Fruit fly (Drosophila melanogaster) whole organism, prepupa: Measurements from ENCODE around the gene CG8945.

Experiments used
- Blimp-1 ChIP-seq: fragments of 200-800 bp; sonication (Bioruptor generic); optimal IDR thresholded peaks from 3 replicates; lab custom pipeline; 2017; ENCODE audit warnings: missing biosample characterization, missing genetic modification characterization, mild to moderate bottlenecking, moderate library complexity, missing genetic modification reagents
- CG10631 ChIP-seq: fragments of 200-800 bp; sonication (Bioruptor generic); optimal IDR thresholded peaks from 2 replicates; lab custom pipeline; 2016; ENCODE audit warnings: missing biosample characterization, missing genetic modification characterization
- CG10669 ChIP-seq: fragments of 200-800 bp; sonication (Bioruptor generic); optimal IDR thresholded peaks from 3 replicates; lab custom pipeline; 2018; ENCODE audit warnings: missing biosample characterization, mild to moderate bottlenecking, missing genetic modification characterization, moderate library complexity
- CG11762 ChIP-seq: fragments of 200-800 bp; sonication (Bioruptor generic); optimal IDR thresholded peaks from 3 replicates; lab custom pipeline; 2016; ENCODE audit warnings: missing biosample characterization, missing genetic modification characterization; ENCODE audit not compliant: insufficient read depth
- CG15336 ChIP-seq: fragments of 200-800 bp; sonication (Bioruptor generic); IDR thresholded peaks from 2 replicates; pipeline ENCODE4 v1.3.6; 2022; ENCODE audit warnings: missing biosample characterization, missing genetic modification characterization
- CG1621 ChIP-seq: fragments of 200-800 bp; sonication (Bioruptor generic); optimal IDR thresholded peaks from 3 replicates; lab custom pipeline; 2018; ENCODE audit warnings: missing biosample characterization, mild to moderate bottlenecking, missing genetic modification characterization
- CG16779 ChIP-seq: fragments of 200-800 bp; sonication (Bioruptor generic); optimal IDR thresholded peaks from 3 replicates; lab custom pipeline; 2017; ENCODE audit warnings: missing biosample characterization, mild to moderate bottlenecking, missing genetic modification characterization
- CG31627 ChIP-seq: fragments of 200-800 bp; sonication (Bioruptor generic); optimal IDR thresholded peaks from 3 replicates; lab custom pipeline; 2016; ENCODE audit warnings: missing biosample characterization, missing genetic modification characterization
- CG32006 ChIP-seq: fragments of 200-800 bp; sonication (Bioruptor generic); optimal IDR thresholded peaks from 3 replicates; lab custom pipeline; 2017; ENCODE audit warnings: missing biosample characterization, mild to moderate bottlenecking, missing genetic modification characterization
- CG3919 ChIP-seq: fragments of 200-800 bp; sonication (Bioruptor generic); optimal IDR thresholded peaks from 3 replicates; lab custom pipeline; 2016; ENCODE audit warnings: missing biosample characterization, missing genetic modification characterization
- CG6163 ChIP-seq: fragments of 200-800 bp; sonication (Bioruptor generic); IDR thresholded peaks from 3 replicates; pipeline ENCODE4 v1.3.6; 2022; ENCODE audit warnings: missing biosample characterization, missing genetic modification characterization
- CG6276 ChIP-seq: fragments of 200-800 bp; sonication (Bioruptor generic); optimal IDR thresholded peaks from 2 replicates; lab custom pipeline; 2017; ENCODE audit warnings: missing biosample characterization, mild to moderate bottlenecking, missing genetic modification characterization
- CG6792 ChIP-seq: fragments of 200-800 bp; sonication (Bioruptor generic); optimal IDR thresholded peaks from 3 replicates; lab custom pipeline; 2016; ENCODE audit warnings: missing biosample characterization, missing genetic modification characterization
- CG6808 ChIP-seq: fragments of 200-800 bp; sonication (Bioruptor generic); optimal IDR thresholded peaks from 3 replicates; lab custom pipeline; 2017; ENCODE audit warnings: missing biosample characterization, missing genetic modification characterization, mild to moderate bottlenecking, moderate library complexity, missing genetic modification reagents
- CG6854 ChIP-seq: fragments of 200-800 bp; sonication (Bioruptor generic); optimal IDR thresholded peaks from 2 replicates; lab custom pipeline; 2017; ENCODE audit warnings: missing biosample characterization, mild to moderate bottlenecking, missing genetic modification characterization
- CG8119 ChIP-seq: fragments of 200-800 bp; sonication (Bioruptor generic); IDR thresholded peaks from 3 replicates; pipeline ENCODE4 v1.3.6; 2022; ENCODE audit warnings: missing biosample characterization, missing genetic modification characterization
- CG8319 ChIP-seq: fragments of 200-800 bp; sonication (Bioruptor generic); optimal IDR thresholded peaks from 3 replicates; lab custom pipeline; 2016; ENCODE audit warnings: missing biosample characterization, missing genetic modification characterization
- CG9139 ChIP-seq: fragments of 200-800 bp; sonication (Bioruptor generic); optimal IDR thresholded peaks from 3 replicates; lab custom pipeline; 2017; ENCODE audit warnings: missing biosample characterization, mild to moderate bottlenecking, missing genetic modification characterization
- Eip75B ChIP-seq: fragments of 200-800 bp; sonication (Bioruptor generic); optimal IDR thresholded peaks from 3 replicates; lab custom pipeline; 2016; ENCODE audit warnings: missing biosample characterization, missing genetic modification characterization
- Eip78C ChIP-seq: fragments of 200-800 bp; sonication (Bioruptor generic); peaks from one replicate; lab custom pipeline; 2016; ENCODE audit warnings: missing biosample characterization, missing genetic modification characterization
- Eip93F ChIP-seq: fragments of 200-800 bp; sonication (Bioruptor generic); optimal IDR thresholded peaks from 2 replicates; lab custom pipeline; 2016; ENCODE audit warnings: missing biosample characterization, mild to moderate bottlenecking, missing genetic modification characterization
- Ets21C ChIP-seq: fragments of 200-800 bp; sonication (Bioruptor generic); optimal IDR thresholded peaks from 3 replicates; lab custom pipeline; 2016; ENCODE audit warnings: missing biosample characterization, missing genetic modification characterization
- Ets96B ChIP-seq: fragments of 200-800 bp; optimal IDR thresholded peaks from 2 replicates; lab custom pipeline; 2019; ENCODE audit warnings: missing biosample characterization, mild to moderate bottlenecking, missing genetic modification characterization, moderate library complexity
- Gug ChIP-seq: fragments of 200-800 bp; sonication (Bioruptor generic); IDR thresholded peaks from 2 replicates; pipeline ENCODE4 v1.3.6; 2022; ENCODE audit warnings: missing biosample characterization, missing genetic modification characterization
- Hr38 ChIP-seq: sonication (Bioruptor generic); optimal IDR thresholded peaks from 2 replicates; lab custom pipeline; 2016; ENCODE audit warnings: missing biosample characterization, missing genetic modification characterization
- Hr4 ChIP-seq: fragments of 200-800 bp; sonication (Bioruptor generic); optimal IDR thresholded peaks from 3 replicates; lab custom pipeline; 2016; ENCODE audit warnings: missing biosample characterization, missing genetic modification characterization
- Lpt ChIP-seq: fragments of 200-800 bp; sonication (Bioruptor generic); optimal IDR thresholded peaks from 3 replicates; lab custom pipeline; 2016; ENCODE audit warnings: missing biosample characterization, missing genetic modification characterization
- Met ChIP-seq: fragments of 200-800 bp; sonication (Bioruptor generic); optimal IDR thresholded peaks from 3 replicates; lab custom pipeline; 2016; ENCODE audit warnings: missing biosample characterization, missing genetic modification characterization
- OdsH ChIP-seq: fragments of 200-800 bp; sonication (Bioruptor generic); optimal IDR thresholded peaks from 3 replicates; lab custom pipeline; 2016; ENCODE audit warnings: missing biosample characterization, missing genetic modification characterization
- Smox ChIP-seq: fragments of 200-800 bp; sonication (Bioruptor generic); optimal IDR thresholded peaks from 3 replicates; lab custom pipeline; 2016; ENCODE audit warnings: missing biosample characterization, missing genetic modification characterization
- Sox102F ChIP-seq: fragments of 200-800 bp; sonication (Bioruptor generic); optimal IDR thresholded peaks from 2 replicates; lab custom pipeline; 2016; ENCODE audit warnings: missing biosample characterization, mild to moderate bottlenecking, missing genetic modification characterization
- Sox15 ChIP-seq: fragments of 200-800 bp; sonication (Bioruptor generic); optimal IDR thresholded peaks from 3 replicates; lab custom pipeline; 2016; ENCODE audit warnings: missing biosample characterization, missing genetic modification characterization
- achi ChIP-seq: fragments of 200-800 bp; sonication (Bioruptor generic); optimal IDR thresholded peaks from 3 replicates; lab custom pipeline; 2016; ENCODE audit warnings: missing biosample characterization, missing genetic modification characterization
- dac ChIP-seq: fragments of 200-800 bp; sonication (Bioruptor generic); optimal IDR thresholded peaks from 2 replicates; lab custom pipeline; 2017; ENCODE audit warnings: missing biosample characterization, mild to moderate bottlenecking, missing genetic modification characterization
- dsx ChIP-seq: fragments of 200-800 bp; optimal IDR thresholded peaks from 3 replicates; lab custom pipeline; 2019; ENCODE audit warnings: missing biosample characterization, mild to moderate bottlenecking, missing genetic modification characterization, moderate library complexity; ENCODE audit not compliant: poor library complexity, severe bottlenecking
- eg ChIP-seq: fragments of 200-800 bp; sonication (Bioruptor generic); IDR thresholded peaks from 3 replicates; pipeline ENCODE4 v1.3.6; 2022; ENCODE audit warnings: missing biosample characterization, missing genetic modification characterization
- esn ChIP-seq: fragments of 200-800 bp; sonication (Bioruptor generic); optimal IDR thresholded peaks from 2 replicates; lab custom pipeline; 2016; ENCODE audit warnings: missing biosample characterization, mild to moderate bottlenecking, missing genetic modification characterization, moderate library complexity
- fd59A ChIP-seq: fragments of 200-800 bp; sonication (Bioruptor generic); optimal IDR thresholded peaks from 2 replicates; lab custom pipeline; 2017; ENCODE audit warnings: missing biosample characterization, mild to moderate bottlenecking, missing genetic modification characterization, missing genetic modification reagents
- fkh ChIP-seq: fragments of 200-800 bp; sonication (Bioruptor generic); optimal IDR thresholded peaks from 3 replicates; lab custom pipeline; 2017; ENCODE audit warnings: missing biosample characterization, mild to moderate bottlenecking, missing genetic modification characterization, moderate library complexity
- lz ChIP-seq: fragments of 200-800 bp; sonication (Bioruptor generic); optimal IDR thresholded peaks from 3 replicates; lab custom pipeline; 2016; ENCODE audit warnings: missing biosample characterization, missing genetic modification characterization
- net ChIP-seq: fragments of 200-800 bp; sonication (Bioruptor generic); optimal IDR thresholded peaks from 3 replicates; lab custom pipeline; 2016; ENCODE audit warnings: missing biosample characterization, missing genetic modification characterization
- salr ChIP-seq, 2 experiments: fragments of 200-800 bp; sonication (Bioruptor generic); optimal IDR thresholded peaks; 3 replicates each; lab custom pipeline; 2016 to 2018; ENCODE audit warnings: missing biosample characterization in 2 of 2, missing genetic modification characterization in 2 of 2, mild to moderate bottlenecking in 1 of 2
- spab ChIP-seq: fragments of 200-800 bp; sonication (Bioruptor generic); optimal IDR thresholded peaks from 2 replicates; lab custom pipeline; 2017; ENCODE audit warnings: missing biosample characterization, mild to moderate bottlenecking, missing genetic modification characterization, missing genetic modification reagents
- ss ChIP-seq, 2 experiments: fragments of 200-800 bp; sonication (Bioruptor generic); optimal IDR thresholded peaks; 2 replicates in 1 of 2; 3 replicates in 1 of 2; lab custom pipeline; 2017 to 2018; ENCODE audit warnings: mild to moderate bottlenecking in 2 of 2, missing biosample characterization in 2 of 2, missing genetic modification characterization in 2 of 2, moderate library complexity in 1 of 2
- vri ChIP-seq: fragments of 200-800 bp; sonication (Bioruptor generic); optimal IDR thresholded peaks from 3 replicates; lab custom pipeline; 2016; ENCODE audit warnings: missing biosample characterization, mild to moderate bottlenecking, missing genetic modification characterization

The CG8945 gene

dm6 chrX:17113324-17113723 is 25.8 kb upstream of the CG8945 start (continued):
- TF ChIP-seq ss (GFP tag; optimal IDR thresholded peaks at IDR 0.05; lab: Kevin White, UChicago) (peak; percentile 3 to 72), CG31627 (GFP tag; lab: Kevin White, UChicago) (peak; percentile 15), Ets96B (tag; lab: Kevin White, UChicago) (peak; percentile 41), vri (GFP tag; lab: Kevin White, UChicago) (no peak), Eip78C (GFP tag; lab: Kevin White, UChicago) (peak; percentile 87), CG6792 (GFP tag; lab: Kevin White, UChicago) (peak; percentile 79), Lpt (GFP tag; lab: Kevin White, UChicago) (peak; percentile 61), Met (GFP tag; lab: Kevin White, UChicago) (peak; percentile 35), net (GFP tag; lab: Kevin White, UChicago) (peak; percentile 63), CG6276 (peak; percentile 26), fd59A (GFP tag; lab: Kevin White, UChicago) (peak; percentile 26), CG10631 (peak; percentile 71), salr (GFP tag; optimal IDR thresholded peaks at IDR 0.05; lab: Kevin White, UChicago) (peak in 1 of 2 experiments; percentile 55), CG11762 (peak; percentile 49), Smox (GFP tag; lab: Kevin White, UChicago) (peak; percentile 37), lz (GFP tag; lab: Kevin White, UChicago) (peak; percentile 39), CG3919 (GFP tag; lab: Kevin White, UChicago) (peak; percentile 61)

DNA sequence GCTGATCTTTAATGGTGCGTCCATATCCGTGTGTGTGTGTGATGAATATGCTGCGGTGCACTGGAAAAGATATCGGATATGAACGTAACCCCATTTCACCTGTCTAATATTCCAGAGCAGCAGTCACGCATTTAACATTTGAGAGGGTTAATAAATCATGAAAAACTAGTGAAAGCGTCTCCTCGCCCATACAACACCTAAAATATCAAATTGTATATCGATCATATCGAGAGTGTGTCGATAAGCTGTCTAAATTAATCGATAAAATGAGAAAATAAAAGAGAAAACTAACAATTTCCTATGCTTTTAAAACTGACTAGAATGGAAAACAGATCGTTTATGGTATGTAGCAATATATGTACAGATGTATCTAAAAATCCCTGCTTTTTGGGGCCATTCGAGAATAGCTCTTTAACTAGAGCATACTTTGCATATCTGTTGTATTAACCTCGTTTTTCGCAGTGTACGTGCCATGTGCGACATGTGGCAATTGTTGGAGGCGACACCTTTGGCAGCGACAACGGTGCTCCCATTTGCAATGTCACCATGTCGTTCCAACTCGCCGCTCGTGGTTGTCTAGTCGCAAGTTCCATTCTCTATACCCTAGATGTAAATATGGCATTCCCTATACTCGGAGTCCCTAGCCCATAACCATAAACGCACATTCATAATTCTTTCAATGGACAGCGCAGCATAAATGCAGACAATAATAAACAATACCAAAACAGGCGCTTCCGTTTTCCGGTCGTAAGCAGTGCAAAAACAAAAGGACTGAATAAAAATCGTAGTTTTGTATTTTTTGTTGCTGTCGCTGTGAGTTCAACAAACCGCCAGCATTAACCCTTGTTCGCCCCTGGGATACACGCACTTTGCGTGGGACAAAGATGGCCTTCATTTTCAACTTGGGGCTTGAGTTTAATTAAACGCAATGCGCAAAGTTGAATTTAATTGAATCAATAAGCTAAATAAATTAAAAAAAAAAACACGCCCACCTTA is 24.8 kb upstream of the CG8945 start:
- TF ChIP-seq ss (GFP tag; optimal IDR thresholded peaks at IDR 0.05; lab: Kevin White, UChicago): peak in 1 of 2 experiments; percentile 15
- peak; percentile 48 for TF ChIP-seq CG6808 (GFP tag; lab: Kevin White, UChicago)
- peak; percentile 33 for TF ChIP-seq CG6276
- peak; percentile 47 for TF ChIP-seq Eip75B (GFP tag; lab: Kevin White, UChicago)
- no peak for TF ChIP-seq CG8319
- no peak for TF ChIP-seq Gug (GFP tag; lab: Robert Waterston, UW)
- peak; percentile 39 for TF ChIP-seq CG3919 (GFP tag; lab: Kevin White, UChicago)
- TF ChIP-seq dsx (GFP tag; lab: Kevin White, UChicago): no peak
- no peak for TF ChIP-seq CG6854 (GFP tag; lab: Kevin White, UChicago)
- no peak for TF ChIP-seq lz (GFP tag; lab: Kevin White, UChicago)
- TF ChIP-seq CG10669 (GFP tag; lab: Kevin White, UChicago): peak; percentile 21
- peak; percentile 45 for TF ChIP-seq esn (GFP tag; lab: Kevin White, UChicago)
- TF ChIP-seq achi: peak; percentile 36
- peak; percentile 23 for TF ChIP-seq spab
- TF ChIP-seq CG1621 (tag; lab: Kevin White, UChicago): no peak
- no peak for TF ChIP-seq CG16779 (tag; lab: Kevin White, UChicago)
- TF ChIP-seq Blimp-1 (GFP tag; lab: Kevin White, UChicago): no peak
- no peak for TF ChIP-seq CG11762
- peak; percentile 42 for TF ChIP-seq Lpt (GFP tag; lab: Kevin White, UChicago)
- TF ChIP-seq Ets21C (GFP tag; lab: Kevin White, UChicago): no peak
- TF ChIP-seq Sox102F (GFP tag; lab: Kevin White, UChicago): no peak
- peak; percentile 35; the same call in 1 of the 3 replicates for TF ChIP-seq CG8119 (GFP tag; lab: Robert Waterston, UW)
- TF ChIP-seq Eip78C (GFP tag; lab: Kevin White, UChicago): peak; percentile 64
- peak; percentile 50 for TF ChIP-seq fd59A (GFP tag; lab: Kevin White, UChicago)
- peak; percentile 16 for TF ChIP-seq Sox15 (GFP tag; lab: Kevin White, UChicago)
- TF ChIP-seq net (GFP tag; lab: Kevin White, UChicago): peak; percentile 40
- TF ChIP-seq dac (GFP tag; lab: Kevin White, UChicago): peak; percentile 3
- TF ChIP-seq CG6163 (GFP tag; lab: Robert Waterston, UW): peak; percentile 37; the same call in 1 of the 3 replicates
- no peak for TF ChIP-seq CG9139 (GFP tag; lab: Kevin White, UChicago)
- TF ChIP-seq CG32006 (GFP tag; lab: Kevin White, UChicago): peak; percentile 76
- no peak for TF ChIP-seq Eip93F
- TF ChIP-seq OdsH (GFP tag; lab: Kevin White, UChicago): peak; percentile 42
- TF ChIP-seq Ets96B (tag; lab: Kevin White, UChicago): peak; percentile 30
- TF ChIP-seq eg (GFP tag; lab: Robert Waterston, UW): 0 out of 3 replicates have a peak, but pooled peaks have one; percentile 14
- no peak for TF ChIP-seq Hr38 (GFP tag; lab: Kevin White, UChicago)
- TF ChIP-seq fkh (GFP tag; lab: Kevin White, UChicago): no peak
- no peak; the same call in 1 of the 2 replicates for TF ChIP-seq CG15336
- peak; percentile 47 for TF ChIP-seq Hr4 (GFP tag; lab: Kevin White, UChicago)
